Fruit fly (Drosophila melanogaster): Measurements from ENCODE around the gene mtSSB.
A peak's percentile ranks its signal among the peaks of the same experiment; 100 is the strongest.

mtSSB gene

dm6 chr3R:16180476-16181070 is 24.5 kb downstream of the mtSSB start, which contains the start of gene CG8927 (continued):
- TF ChIP-seq CG13287 (GFP tag; IDR thresholded peaks at IDR 0.05; ENCODE audit: partially characterized antibody) (peak; percentile 45; the same call in 1 of the 2 replicates), Ets65A (GFP tag) (peak; percentile 70), bigmax (GFP tag; optimal IDR thresholded peaks at IDR 0.05) (peak; percentile 42), pan (optimal IDR thresholded peaks at IDR 0.05) (no peak), pan (GFP tag; optimal IDR thresholded peaks at IDR 0.05 in 1 of 2, IDR thresholded peaks at IDR 0.05 in 1 of 2) (no peak), Neu2 (GFP tag; optimal IDR thresholded peaks at IDR 0.05; ENCODE audit: borderline replicate concordance) (no peak), CG2116 (GFP tag; optimal IDR thresholded peaks at IDR 0.05) (no peak), zfh1 (GFP tag; IDR thresholded peaks at IDR 0.05) (no peak)

dm6 chr3R:16176526-16176925 is 28.5 kb downstream of the mtSSB start:
- no peak for TF ChIP-seq CG10209 (GFP tag; optimal IDR thresholded peaks at IDR 0.05)
- TF ChIP-seq fd96Cb (tag; optimal IDR thresholded peaks at IDR 0.05) = no peak
- peak; percentile 66 for TF ChIP-seq CG8478 (optimal IDR thresholded peaks at IDR 0.05)
- TF ChIP-seq fru (optimal IDR thresholded peaks at IDR 0.05) = no peak
- peak; percentile 64 for TF ChIP-seq Blimp-1 (GFP tag; optimal IDR thresholded peaks at IDR 0.05)

DNA sequence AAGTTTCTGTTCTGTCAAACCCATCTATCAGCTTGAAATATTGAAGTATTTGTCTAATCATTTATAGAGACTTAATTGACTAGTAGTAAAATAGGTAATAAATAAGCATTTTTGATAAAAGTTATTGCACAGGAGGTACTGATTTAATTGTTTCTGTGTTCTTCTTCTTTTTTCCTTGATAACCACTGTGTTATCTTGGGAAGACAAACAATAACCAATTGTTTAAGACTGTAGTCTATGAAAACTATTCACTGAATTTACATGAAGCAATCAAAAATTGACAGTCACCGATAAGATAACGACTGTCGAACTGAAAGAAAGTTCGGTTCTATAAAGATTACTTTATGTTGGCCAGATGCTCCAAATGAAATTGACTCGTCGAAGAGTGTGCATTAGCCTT is 31.6 kb downstream of the mtSSB start:
- peak; percentile 22 for TF ChIP-seq CG17385 (GFP tag; optimal IDR thresholded peaks at IDR 0.05)
- no peak for TF ChIP-seq CG5180 (GFP tag; optimal IDR thresholded peaks at IDR 0.05)
- TF ChIP-seq mirr (GFP tag; optimal IDR thresholded peaks at IDR 0.05) = peak; percentile 90
- peak; percentile 91 for TF ChIP-seq exex (tag; optimal IDR thresholded peaks at IDR 0.05)
- TF ChIP-seq CG9727 (GFP tag; optimal IDR thresholded peaks at IDR 0.05) = no peak

DNA sequence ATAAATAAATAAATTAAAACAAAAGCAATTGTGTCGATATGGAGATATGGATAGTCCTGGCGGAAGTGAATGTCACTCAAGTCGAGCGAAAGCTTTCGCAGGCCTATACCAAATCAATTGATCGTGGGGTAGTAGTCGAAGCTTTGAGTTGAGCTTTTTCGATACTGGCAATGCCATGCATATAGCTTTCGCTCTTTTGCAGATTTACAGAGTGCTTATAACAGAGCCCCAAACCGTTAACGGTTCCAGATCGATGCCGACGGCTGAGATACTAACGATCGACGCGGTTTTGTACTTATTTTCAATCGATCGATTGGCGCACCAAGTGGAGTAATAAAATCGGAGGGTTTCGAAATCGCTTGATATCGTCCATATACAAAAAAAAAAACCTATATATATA is 33.3 kb downstream of the mtSSB start, which contains the start of gene CG8925:
Gene CG8925 (plus strand): TSS at position 245 of the 400 bp plus-strand sequence.
- TF ChIP-seq CG9215 (GFP tag; IDR thresholded peaks at IDR 0.05) (peak; percentile 69), chinmo (GFP tag; IDR thresholded peaks at IDR 0.05; ENCODE audit: partially characterized antibody) (peak; percentile 69; the same call in 1 of the 4 replicates), z (GFP tag; IDR thresholded peaks at IDR 0.05) (peak; percentile 89), sqz (GFP tag; optimal IDR thresholded peaks at IDR 0.05) (no peak), grn (GFP tag; optimal IDR thresholded peaks at IDR 0.05) (peak; percentile 21), CG10209 (GFP tag; optimal IDR thresholded peaks at IDR 0.05) (no peak)

dm6 chr3R:16168088-16168487 is 37.0 kb downstream of the mtSSB start:
- TF ChIP-seq her (GFP tag; optimal IDR thresholded peaks at IDR 0.05) (no peak), CG15696 (tag; optimal IDR thresholded peaks at IDR 0.05) (no peak), ase (GFP tag; IDR thresholded peaks at IDR 0.05) (no peak), Doc3 (GFP tag; IDR thresholded peaks at IDR 0.05; ENCODE audit: partially characterized antibody) (no peak), CG17802 (tag; optimal IDR thresholded peaks at IDR 0.05) (no peak), CG18599 (GFP tag; optimal IDR thresholded peaks at IDR 0.05) (peak; percentile 72), CG2199 (GFP tag; IDR thresholded peaks at IDR 0.05) (no peak), Mrtf (GFP tag; IDR thresholded peaks at IDR 0.05) (no peak), CG4328 (GFP tag; optimal IDR thresholded peaks at IDR 0.05) (peak; percentile 5), Sin3A (optimal IDR thresholded peaks at IDR 0.05) (no peak), CG32772 (GFP tag; IDR thresholded peaks at IDR 0.05) (no peak), Med (GFP tag) (peak; percentile 66), sd (tag; optimal IDR thresholded peaks at IDR 0.05) (peak; percentile 27), CG14860 (GFP tag; IDR thresholded peaks at IDR 0.05; ENCODE audit: partially characterized antibody) (no peak), CG1602 (GFP tag; optimal IDR thresholded peaks at IDR 0.05) (no peak), CG13296 (GFP tag; optimal IDR thresholded peaks at IDR 0.05) (no peak), Vsx1 (GFP tag; optimal IDR thresholded peaks at IDR 0.05) (no peak), cwo (GFP tag; optimal IDR thresholded peaks at IDR 0.05) (peak; percentile 27), inv (GFP tag; IDR thresholded peaks at IDR 0.05; ENCODE audit: partially characterized antibody) (no peak), schlank (tag; optimal IDR thresholded peaks at IDR 0.05) (peak; percentile 39), CG10979 (tag; optimal IDR thresholded peaks at IDR 0.05) (no peak)

All from whole organism, embryonic.